Fruit fly (Drosophila melanogaster): Measurements from ENCODE around the gene CG5245.
A peak's percentile ranks its signal among the peaks of the same experiment; 100 is the strongest.
"Not testable (repeated sequence)": the region's sequence is repeated elsewhere in the genome, so short reads cannot be mapped to it uniquely, and the experiment has no call there.

Gene CG5245

dm6 chr3R:12477239-12477865 lies 48.0 kb downstream of the CG5245 start:
- TF ChIP-seq Deaf1 (tag; optimal IDR thresholded peaks at IDR 0.05): peak; percentile 36
- peak; percentile 53; the same call in 1 of the 4 replicates for TF ChIP-seq Gug (GFP tag; IDR thresholded peaks at IDR 0.05)
- TF ChIP-seq Jarid2 (GFP tag; optimal IDR thresholded peaks at IDR 0.05): peak; percentile 88
- TF ChIP-seq nom (GFP tag; optimal IDR thresholded peaks at IDR 0.05): peak; percentile 11
- peak; percentile 91 for TF ChIP-seq CG5180 (GFP tag; optimal IDR thresholded peaks at IDR 0.05)
- peak; percentile 71 for TF ChIP-seq onecut (GFP tag; IDR thresholded peaks at IDR 0.05)
- peak; percentile 4 for TF ChIP-seq sug (tag; optimal IDR thresholded peaks at IDR 0.05)
- TF ChIP-seq Blimp-1 (GFP tag; optimal IDR thresholded peaks at IDR 0.05): peak; percentile 18
- TF ChIP-seq CTCF (GFP tag; optimal IDR thresholded peaks at IDR 0.05): peak; percentile 44
- peak; percentile 41 for TF ChIP-seq cg (GFP tag; optimal IDR thresholded peaks at IDR 0.05)
- peak; percentile 61 for TF ChIP-seq sens (GFP tag)
- TF ChIP-seq Tbp (GFP tag; optimal IDR thresholded peaks at IDR 0.05): peak; percentile 63
- peak; percentile 15 for TF ChIP-seq yki (optimal IDR thresholded peaks at IDR 0.05)
- peak; percentile 43 for TF ChIP-seq Med (GFP tag)
- TF ChIP-seq Trl (optimal IDR thresholded peaks at IDR 0.05): peak; percentile 71 to 86
- not testable (repeated sequence) for TF ChIP-seq Trl (GFP tag; optimal IDR thresholded peaks at IDR 0.05)

Measured in whole organism, embryonic.